Worm (Caenorhabditis elegans) whole organism, L3 larva: ENCODE results near the gene nhr-154.
"Not testable (repeated sequence)": the region's sequence is repeated elsewhere in the genome, so short reads cannot be mapped to it uniquely, and the experiment has no call there.

Source experiments
- ZK546.5 ChIP-seq: sonication (generic microtip); optimal IDR thresholded peaks from 2 replicates; lab custom pipeline; 2017; ENCODE audit warnings: missing biosample characterization, missing genetic modification characterization
- ama-1 ChIP-seq: fragments of 150-350 bp; optimal IDR thresholded peaks from 2 replicates; lab custom pipeline; 2018
- ceh-82 ChIP-seq: fragments of 150-350 bp; optimal IDR thresholded peaks from 2 replicates; lab custom pipeline; 2014; ENCODE audit warnings: missing biosample characterization, missing genetic modification characterization
- ceh-9 ChIP-seq: sonication (generic microtip); optimal IDR thresholded peaks from 2 replicates; lab custom pipeline; 2018; ENCODE audit warnings: missing biosample characterization, missing genetic modification characterization
- daf-12 ChIP-seq: fragments of 150-350 bp; optimal IDR thresholded peaks from 2 replicates; lab custom pipeline; 2014; ENCODE audit warnings: missing biosample characterization, missing genetic modification reagents, missing genetic modification characterization
- egl-27 ChIP-seq: sonication (generic microtip); optimal IDR thresholded peaks from 4 replicates; lab custom pipeline; 2017; ENCODE audit warnings: missing biosample characterization, missing genetic modification reagents, missing genetic modification characterization
- elt-2 ChIP-seq: sonication (generic microtip); optimal IDR thresholded peaks from 2 replicates; lab custom pipeline; 2016; ENCODE audit warnings: missing genetic modification reagents, mild to moderate bottlenecking, missing genetic modification characterization, missing compliant biosample characterization
- elt-3 ChIP-seq, 3 experiments: fragments of 150-350 bp in 1 of 3; sonication (generic microtip) in 2 of 3; optimal IDR thresholded peaks; 2 replicates in 2 of 3; 4 replicates in 1 of 3; lab custom pipeline; 2014 to 2017; ENCODE audit warnings: missing biosample characterization in 3 of 3, missing genetic modification characterization in 3 of 3
- fos-1 ChIP-seq: fragments of 150-350 bp; optimal IDR thresholded peaks from 2 replicates; lab custom pipeline; 2014; ENCODE audit warnings: missing biosample characterization, missing genetic modification characterization
- jun-1 ChIP-seq: fragments of 150-350 bp; optimal IDR thresholded peaks from 2 replicates; lab custom pipeline; 2014; ENCODE audit warnings: missing biosample characterization, missing genetic modification reagents, missing genetic modification characterization
- mdl-1 ChIP-seq: fragments of 150-350 bp; optimal IDR thresholded peaks from 2 replicates; lab custom pipeline; 2014; ENCODE audit warnings: missing biosample characterization, missing genetic modification characterization
- mml-1 ChIP-seq: fragments of 150-350 bp; sonication (generic microtip); optimal IDR thresholded peaks from 3 replicates; lab custom pipeline; 2014; ENCODE audit warnings: missing biosample characterization, missing genetic modification characterization
- nhr-11 ChIP-seq: fragments of 150-350 bp; optimal IDR thresholded peaks from 2 replicates; lab custom pipeline; 2014; ENCODE audit warnings: missing biosample characterization, missing genetic modification characterization
- nhr-12 ChIP-seq: fragments of 150-350 bp; optimal IDR thresholded peaks from 2 replicates; lab custom pipeline; 2014; ENCODE audit warnings: missing biosample characterization, missing genetic modification characterization
- nhr-23 ChIP-seq: fragments of 150-350 bp; optimal IDR thresholded peaks from 2 replicates; lab custom pipeline; 2014; ENCODE audit warnings: missing biosample characterization, missing genetic modification reagents, missing genetic modification characterization
- nhr-25 ChIP-seq: sonication (generic microtip); optimal IDR thresholded peaks from 2 replicates; lab custom pipeline; 2017; ENCODE audit warnings: missing biosample characterization, missing genetic modification characterization
- nhr-43 ChIP-seq: sonication (generic microtip); optimal IDR thresholded peaks from 2 replicates; lab custom pipeline; 2016; ENCODE audit warnings: mild to moderate bottlenecking, missing genetic modification characterization, missing compliant biosample characterization; ENCODE audit not compliant: poor library complexity, severe bottlenecking
- nhr-77 ChIP-seq: fragments of 150-350 bp; optimal IDR thresholded peaks from 2 replicates; lab custom pipeline; 2014; ENCODE audit warnings: missing biosample characterization, missing genetic modification characterization
- pha-4 ChIP-seq: fragments of 150-350 bp; optimal IDR thresholded peaks from 2 replicates; lab custom pipeline; 2014; ENCODE audit warnings: missing biosample characterization, missing genetic modification reagents, missing genetic modification characterization
- pqm-1 ChIP-seq: fragments of 150-350 bp; optimal IDR thresholded peaks from 2 replicates; lab custom pipeline; 2017; ENCODE audit warnings: missing biosample characterization, missing genetic modification characterization, inconsistent platforms
- skn-1 ChIP-seq: fragments of 150-350 bp; optimal IDR thresholded peaks from 2 replicates; lab custom pipeline; 2014; ENCODE audit warnings: missing biosample characterization, missing genetic modification characterization
- snpc-4 ChIP-seq: fragments of 150-350 bp; optimal IDR thresholded peaks from 2 replicates; lab custom pipeline; 2014; ENCODE audit warnings: missing biosample characterization, missing genetic modification characterization
- tbx-2 ChIP-seq: sonication (generic microtip); optimal IDR thresholded peaks from 2 replicates; lab custom pipeline; 2016; ENCODE audit warnings: mild to moderate bottlenecking, missing genetic modification characterization, missing compliant biosample characterization
- zag-1 ChIP-seq: fragments of 150-350 bp; optimal IDR thresholded peaks from 2 replicates; lab custom pipeline; 2014; ENCODE audit warnings: missing biosample characterization, missing genetic modification characterization
- ztf-11 ChIP-seq: fragments of 150-350 bp; optimal IDR thresholded peaks from 2 replicates; lab custom pipeline; 2014; ENCODE audit warnings: missing biosample characterization, missing genetic modification characterization

The nhr-154 gene

ce11 chrV:12111452-12111851, 10.4 kb downstream of the nhr-154 start, which contains the start of gene lhpp-1:
Gene lhpp-1, minus strand, starts transcription at chrV:12111805.
- TF ChIP-seq skn-1 (tag; lab: Kevin White, UChicago) (no peak), pha-4 (tag; lab: Kevin White, UChicago) (peak; percentile 53), nhr-23 (tag; lab: Kevin White, UChicago) (peak; percentile 49), nhr-25 (tag; lab: Kevin White, UChicago) (peak; percentile 2)

DNA sequence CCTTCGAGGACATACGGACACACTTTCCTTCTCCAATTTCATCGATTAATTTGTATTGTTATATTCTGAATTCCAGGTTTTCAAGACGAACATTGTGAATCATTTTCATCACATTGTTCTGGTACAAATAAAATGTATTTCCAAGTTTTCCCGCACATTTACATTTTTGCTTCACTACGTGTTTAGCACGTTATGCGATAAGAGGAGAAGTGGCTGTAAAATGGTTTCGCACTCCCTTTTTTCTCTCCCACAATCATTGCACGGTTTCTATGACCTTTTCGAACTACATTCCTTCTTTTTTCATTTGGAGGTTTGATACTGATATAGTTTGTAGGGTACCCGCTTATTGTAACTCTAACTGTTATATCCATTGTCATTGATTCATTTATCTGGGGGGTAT, 12.6 kb downstream of the nhr-154 start:
- no peak for TF ChIP-seq ztf-11 (tag; lab: Kevin White, UChicago)
- TF ChIP-seq elt-2, result peak; percentile 57
- peak; percentile 45 for TF ChIP-seq pqm-1 (tag; lab: Kevin White, UChicago)
- TF ChIP-seq, all 47 proteins: peak for 2

- TF ChIP-seq jun-1, result no peak
- TF ChIP-seq snpc-4 (tag; lab: Kevin White, UChicago), result no peak
- TF ChIP-seq, all 47 proteins: peak for 0
Observed at ce11 chrV:12114693-12115092, 13.6 kb downstream of the nhr-154 start, which contains the start of gene spin-1. Gene spin-1, plus strand, starts transcription at chrV:12114993.

DNA sequence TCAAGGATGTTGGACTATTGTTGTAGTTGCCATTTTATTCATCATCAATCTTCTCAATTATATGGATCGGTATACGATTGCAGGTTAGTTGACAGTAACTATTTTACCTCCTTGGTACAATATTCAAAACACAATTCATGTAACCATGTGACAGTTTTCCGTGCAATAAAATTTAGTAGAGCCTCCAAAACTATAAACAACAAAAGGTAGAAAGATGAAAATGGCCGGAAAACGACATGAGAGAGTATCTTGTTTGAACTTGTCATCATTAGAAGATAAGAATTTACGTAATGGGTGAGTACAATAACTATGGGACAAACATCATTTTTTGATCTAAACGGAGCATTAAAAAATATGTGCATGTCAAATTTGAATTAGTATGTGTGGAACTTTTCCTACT, 14.1 kb downstream of the nhr-154 start:
- TF ChIP-seq ama-1 (lab: Kevin White, UChicago) (no peak), pqm-1 (tag; lab: Kevin White, UChicago) (peak; percentile 14), nhr-12 (tag; lab: Kevin White, UChicago) (no peak), mdl-1 (tag; lab: Kevin White, UChicago) (no peak), ZK546.5 (tag; lab: Kevin White, UChicago) (no peak), fos-1 (no peak), nhr-11 (tag; lab: Kevin White, UChicago) (no peak), daf-12 (tag; lab: Kevin White, UChicago) (no peak), elt-2 (peak; percentile 17)
- TF ChIP-seq, all 47 proteins: peak for 2

DNA sequence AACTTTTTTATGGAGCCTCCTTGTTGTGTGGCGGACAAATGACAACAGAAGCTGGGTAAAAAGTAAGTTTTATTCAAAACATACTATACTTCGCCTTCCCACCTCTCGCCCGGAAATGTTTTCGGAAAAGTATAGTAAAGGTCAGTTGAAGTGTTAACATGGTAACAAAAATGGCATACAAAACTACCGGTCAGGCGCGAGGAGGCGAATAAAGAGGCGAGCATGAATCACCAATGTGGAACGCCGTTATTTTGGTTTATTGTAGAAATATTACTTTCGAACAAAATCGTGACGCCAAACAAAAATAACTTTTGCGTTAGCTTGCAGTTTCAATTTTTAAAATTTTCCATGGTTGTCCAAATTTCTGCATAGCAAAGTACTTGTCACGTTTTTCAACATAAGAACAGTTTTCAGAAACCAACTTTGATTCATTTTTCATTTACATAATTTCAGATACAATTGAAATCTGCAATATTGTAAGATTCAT, 16.5 kb downstream of the nhr-154 start, which contains the start of gene C13C4.8:
Gene C13C4.8 (plus strand): TSS at position 437 of the 487 bp plus-strand sequence.
- TF ChIP-seq fos-1, result no peak

- no peak for TF ChIP-seq nhr-25 (tag; lab: Kevin White, UChicago)
- TF ChIP-seq nhr-77 (tag; lab: Kevin White, UChicago), result no peak
- TF ChIP-seq nhr-23 (tag; lab: Kevin White, UChicago), result no peak
- TF ChIP-seq ama-1 (lab: Kevin White, UChicago), result no peak
- TF ChIP-seq mdl-1 (tag; lab: Kevin White, UChicago), result no peak
- TF ChIP-seq elt-2, result no peak
Observed at ce11 chrV:12120381-12120780, 19.3 kb downstream of the nhr-154 start, which contains the start of gene C13C4.7. Gene C13C4.7, minus strand, starts transcription at chrV:12120481.

DNA sequence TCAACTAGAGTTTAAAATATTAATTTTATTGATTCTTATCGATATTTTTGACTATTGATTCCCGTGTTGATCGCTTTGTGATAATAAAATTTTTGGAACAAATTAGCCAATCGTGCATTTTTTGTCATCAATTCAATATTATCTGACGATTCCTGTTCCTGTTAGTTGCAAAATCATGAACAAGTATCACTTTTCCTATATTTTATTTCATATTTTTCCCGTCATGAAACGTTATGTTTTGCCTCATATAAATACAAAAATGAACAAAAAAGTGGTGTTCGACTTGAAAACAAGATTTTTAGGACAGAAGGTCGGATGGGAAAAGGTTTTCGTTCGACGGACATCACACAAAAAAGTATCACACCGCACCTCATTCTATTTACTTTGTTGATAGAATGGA, 20.2 kb downstream of the nhr-154 start, which contains the start of gene C13C4.6:
Gene C13C4.6 (plus strand): TSS at position 301 of the 400 bp plus-strand sequence.
- TF ChIP-seq tbx-2 (tag; lab: Kevin White, UChicago), result no peak
- peak; percentile 10 for TF ChIP-seq elt-2
- no peak for TF ChIP-seq pqm-1 (tag; lab: Kevin White, UChicago)
- TF ChIP-seq elt-3 (tag; optimal IDR thresholded peaks at IDR 0.05; lab: Kevin White, UChicago), result no peak
- no peak for TF ChIP-seq nhr-43 (tag; lab: Kevin White, UChicago)

DNA sequence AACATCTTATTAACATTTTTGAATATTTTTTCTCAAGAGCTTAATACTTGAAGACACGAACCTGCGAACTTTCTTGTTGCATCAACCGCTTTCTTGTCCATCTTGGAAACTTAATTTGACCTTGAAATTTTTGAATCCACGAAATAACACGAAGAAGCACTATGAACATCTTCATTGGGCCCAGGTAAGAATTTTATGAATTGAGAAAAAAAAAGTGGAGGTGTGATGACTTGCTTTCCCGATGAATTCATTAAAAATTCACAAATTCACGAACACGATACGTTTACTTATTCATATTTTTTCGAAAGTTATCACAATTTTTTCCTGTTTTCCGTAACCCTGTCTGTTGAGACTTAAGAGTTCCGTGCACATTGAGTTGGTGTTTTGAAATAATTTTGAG, 29.6 kb downstream of the nhr-154 start, which contains the start of gene C27A7.6:
Gene C27A7.6 (minus strand): TSS at position 101 of the 400 bp plus-strand sequence.
- TF ChIP-seq tbx-2, egl-27, ceh-82 (tag; lab: Kevin White, UChicago): not testable (repeated sequence)

ce11 chrV:12131157-12131556, 30.1 kb downstream of the nhr-154 start, which contains the start of gene enpp-1:
Gene enpp-1, plus strand, starts transcription at chrV:12131457.
- TF ChIP-seq zag-1, ceh-9, mml-1 (tag; lab: Kevin White, UChicago): not testable (repeated sequence)
